Worm (Caenorhabditis elegans) whole organism, midembryonic: ENCODE results near the gene R05H10.1.

ENCODE experiments used
- T22C8.4 ChIP-seq: fragments of 200-800 bp; sonication (Bioruptor generic); IDR thresholded peaks from 2 replicates; pipeline ENCODE4 v1.3.6; 2022; ENCODE audit warnings: missing genetic modification characterization, missing compliant biosample characterization
- cog-1 ChIP-seq: sonication (generic microtip); optimal IDR thresholded peaks from 2 replicates; lab custom pipeline; 2016; ENCODE audit warnings: missing genetic modification characterization, missing compliant biosample characterization
- flt-1 ChIP-seq: fragments of 200-800 bp; sonication (Bioruptor generic); IDR thresholded peaks from 2 replicates; pipeline ENCODE4 v1.3.6; 2022; ENCODE audit warnings: missing genetic modification characterization, missing compliant biosample characterization
- klf-2 ChIP-seq: fragments of 200-800 bp; sonication (Bioruptor generic); conservative IDR thresholded peaks from 2 replicates; pipeline ENCODE4 v1.3.6; 2022; ENCODE audit warnings: missing genetic modification reagents, missing genetic modification characterization, missing compliant biosample characterization
- med-1 ChIP-seq: sonication (generic microtip); optimal IDR thresholded peaks from 2 replicates; lab custom pipeline; 2017; ENCODE audit warnings: missing genetic modification characterization, mild to moderate bottlenecking, missing compliant biosample characterization, antibody characterized with exemption, missing genetic modification reagents; ENCODE audit not compliant: insufficient read depth
- ref-1 ChIP-seq: fragments of 200-800 bp; sonication (Bioruptor generic); conservative IDR thresholded peaks from 2 replicates; pipeline ENCODE4 v1.3.6; 2022; ENCODE audit warnings: missing genetic modification reagents, missing genetic modification characterization, missing compliant biosample characterization
- tab-1 ChIP-seq: fragments of 200-800 bp; sonication (Bioruptor generic); IDR thresholded peaks from 2 replicates; pipeline ENCODE4 v1.3.6; 2022; ENCODE audit warnings: missing genetic modification characterization, missing compliant biosample characterization
- ztf-23 ChIP-seq: fragments of 200-800 bp; sonication (Bioruptor generic); IDR thresholded peaks from 2 replicates; pipeline ENCODE4 v1.3.6; 2022; ENCODE audit warnings: missing genetic modification reagents, missing genetic modification characterization, missing compliant biosample characterization
- ztf-29 ChIP-seq: fragments of 200-800 bp; sonication (Bioruptor generic); IDR thresholded peaks from 2 replicates; pipeline ENCODE4 v1.3.6; 2022; ENCODE audit warnings: missing genetic modification reagents, missing genetic modification characterization, missing compliant biosample characterization

Gene R05H10.1

DNA sequence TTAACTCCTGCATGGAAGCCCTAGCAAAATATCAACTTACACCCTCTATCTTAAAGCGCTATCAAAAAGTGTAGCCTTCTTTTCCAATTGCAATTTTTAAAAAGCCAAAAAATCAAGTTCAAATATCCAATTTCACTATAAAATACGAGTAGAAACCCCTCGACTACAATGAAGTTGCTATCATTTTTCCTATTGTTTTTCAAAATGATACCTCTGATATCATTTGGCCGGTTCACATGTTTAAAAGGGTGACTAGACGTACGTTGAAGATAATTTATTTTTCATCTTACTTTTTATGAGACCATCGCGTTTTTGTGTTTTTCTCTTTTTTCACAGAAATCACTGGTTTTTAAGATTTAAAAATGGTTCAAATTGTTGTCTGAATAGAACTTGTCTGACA is at the start of gene R05H10.1:
Gene R05H10.1 (plus strand): TSS at position 334 of the 400 bp plus-strand sequence.
- TF ChIP-seq cog-1 (tag; lab: Kevin White, UChicago): no peak
- no peak for TF ChIP-seq tab-1 (GFP tag; lab: Robert Waterston, UW)
- TF ChIP-seq med-1 (GFP tag; lab: Kevin White, UChicago): no peak
- no peak for TF ChIP-seq flt-1 (GFP tag; lab: Robert Waterston, UW)
- no peak for TF ChIP-seq T22C8.4
- no peak for TF ChIP-seq ztf-29 (GFP tag; lab: Robert Waterston, UW)
- TF ChIP-seq ref-1 (GFP tag; lab: Robert Waterston, UW): no peak
- TF ChIP-seq klf-2 (GFP tag; lab: Robert Waterston, UW): no peak
- TF ChIP-seq ztf-23 (GFP tag; lab: Robert Waterston, UW): no peak

DNA sequence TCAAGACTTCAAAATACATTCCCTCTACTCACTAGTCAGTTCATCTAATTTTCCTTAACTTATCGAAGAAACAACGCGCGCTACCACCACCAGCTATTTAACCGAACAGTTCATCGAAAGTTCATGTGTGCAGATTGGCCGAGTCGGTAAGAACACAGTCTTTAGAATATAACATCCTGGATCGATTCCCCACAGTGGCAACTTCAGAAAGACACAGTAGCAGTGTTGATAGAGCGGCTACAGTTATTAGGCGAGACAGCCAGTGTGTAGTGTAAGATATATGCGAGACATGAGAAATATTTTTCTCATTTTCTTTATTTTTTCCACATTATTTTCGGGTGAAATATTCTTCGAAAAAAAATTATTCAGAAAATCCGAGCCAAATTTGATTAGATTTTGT is 49.1 kb upstream of the R05H10.1 start:
- 0 out of 2 replicates have a peak, but pooled peaks have one; percentile 21 for TF ChIP-seq flt-1 (GFP tag; lab: Robert Waterston, UW)

DNA sequence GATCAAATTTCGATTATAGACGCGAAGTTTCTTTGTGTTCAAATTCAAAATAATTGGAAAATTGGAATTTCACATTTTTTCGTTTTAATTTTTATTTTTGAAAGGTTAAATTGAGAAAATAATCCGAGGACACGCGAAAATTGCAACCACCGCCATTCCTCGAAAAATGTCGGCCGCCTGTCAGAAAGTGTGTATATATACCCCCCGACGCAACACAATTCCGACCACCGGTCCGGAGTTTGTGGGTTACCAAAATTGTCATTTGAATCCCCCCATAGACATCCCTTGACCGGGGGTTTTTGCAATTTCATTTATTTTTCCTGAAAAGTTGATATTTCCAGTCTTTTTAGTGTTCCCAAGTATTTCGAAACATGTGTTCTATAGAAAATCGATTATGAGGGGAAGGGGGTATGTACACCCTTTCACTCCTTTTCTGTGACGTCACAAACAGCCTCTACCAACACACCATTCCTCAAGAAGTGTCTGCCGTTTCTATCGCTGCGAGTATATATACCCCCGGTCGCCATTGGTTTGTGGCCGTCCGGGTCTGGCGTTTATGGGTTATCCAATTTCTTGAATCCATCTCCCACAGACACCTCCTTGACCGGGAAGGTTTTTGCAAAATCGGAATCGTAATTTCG is 47.2 kb upstream of the R05H10.1 start, which contains the start of gene W01D2.3:
Gene W01D2.3 (minus strand): TSS at position 51 of the 641 bp plus-strand sequence.
- TF ChIP-seq flt-1 (GFP tag; lab: Robert Waterston, UW) (peak; percentile 93), ztf-29 (GFP tag; lab: Robert Waterston, UW) (peak; percentile 83), ref-1 (GFP tag; lab: Robert Waterston, UW) (peak; percentile 84), med-1 (GFP tag; lab: Kevin White, UChicago) (peak; percentile 66), tab-1 (GFP tag; lab: Robert Waterston, UW) (peak; percentile 90), cog-1 (tag; lab: Kevin White, UChicago) (peak; percentile 82), T22C8.4 (peak; percentile 87), klf-2 (GFP tag; lab: Robert Waterston, UW) (peak; percentile 86), ztf-23 (GFP tag; lab: Robert Waterston, UW) (peak; percentile 93)

DNA sequence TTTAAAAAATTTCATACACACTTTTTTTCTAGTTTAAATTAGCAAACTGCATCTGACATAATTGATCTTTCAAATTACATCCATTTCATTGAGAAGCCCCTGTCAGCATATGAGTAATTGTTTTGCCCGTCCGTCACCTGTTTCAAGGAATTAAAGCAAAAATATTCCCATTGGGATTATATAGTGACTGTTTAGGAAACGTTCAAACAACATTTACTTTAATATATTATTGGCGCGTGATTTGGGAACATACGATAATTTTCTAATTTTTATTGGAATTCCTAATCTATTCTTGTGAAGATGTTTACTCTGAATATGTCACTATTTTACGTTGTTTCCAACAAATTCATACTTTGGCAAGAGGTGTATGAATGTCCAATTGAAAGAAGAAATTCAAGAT is 45.9 kb upstream of the R05H10.1 start, which contains the start of gene srt-11:
Gene srt-11 (plus strand): TSS at position 301 of the 400 bp plus-strand sequence.
- no peak for TF ChIP-seq ref-1 (GFP tag; lab: Robert Waterston, UW)

- TF ChIP-seq cog-1 (tag; lab: Kevin White, UChicago) (no peak), tab-1 (GFP tag; lab: Robert Waterston, UW) (no peak), ref-1 (GFP tag; lab: Robert Waterston, UW) (no peak), ztf-23 (GFP tag; lab: Robert Waterston, UW) (no peak), ztf-29 (GFP tag; lab: Robert Waterston, UW) (no peak), med-1 (GFP tag; lab: Kevin White, UChicago) (no peak), T22C8.4 (no peak), klf-2 (GFP tag; lab: Robert Waterston, UW) (no peak), flt-1 (GFP tag; lab: Robert Waterston, UW) (no peak)
These were observed 42.9 kb upstream of the R05H10.1 start, which contains the start of gene W01D2.6 for ce11 chrII:14808686-14809085. Gene W01D2.6 (plus strand): TSS chrII:14808986.

- no peak for TF ChIP-seq T22C8.4
- TF ChIP-seq flt-1 (GFP tag; lab: Robert Waterston, UW): no peak
- no peak for TF ChIP-seq cog-1 (tag; lab: Kevin White, UChicago)
- TF ChIP-seq tab-1 (GFP tag; lab: Robert Waterston, UW): no peak
- TF ChIP-seq klf-2 (GFP tag; lab: Robert Waterston, UW): no peak
- no peak for TF ChIP-seq ztf-29 (GFP tag; lab: Robert Waterston, UW)
- TF ChIP-seq ztf-23 (GFP tag; lab: Robert Waterston, UW): no peak
- TF ChIP-seq ref-1 (GFP tag; lab: Robert Waterston, UW): no peak
- TF ChIP-seq med-1 (GFP tag; lab: Kevin White, UChicago): no peak
These were observed 41.0 kb upstream of the R05H10.1 start for ce11 chrII:14810609-14811008.

ce11 chrII:14811472-14811871 is 40.1 kb upstream of the R05H10.1 start:
- TF ChIP-seq T22C8.4: no peak

DNA sequence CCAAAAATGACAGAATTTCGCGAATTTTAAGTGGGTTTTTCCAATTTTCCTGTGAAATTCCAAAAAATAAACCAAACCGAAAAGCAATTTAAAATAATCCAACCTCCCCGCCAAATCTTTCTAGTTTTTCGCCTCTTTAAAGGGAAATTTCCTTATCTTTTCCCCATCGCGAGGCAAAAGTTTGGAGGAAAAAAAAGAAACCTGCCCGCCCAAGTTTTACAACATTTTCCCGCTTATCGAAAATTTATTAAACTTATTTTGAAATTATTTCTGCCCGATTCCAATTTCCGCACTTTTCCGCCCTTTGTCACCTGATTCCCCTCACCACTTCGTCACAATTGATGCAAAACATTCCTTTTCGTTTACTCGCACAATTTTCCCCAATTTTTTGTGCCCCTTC is 39.4 kb upstream of the R05H10.1 start, which contains the start of gene osta-3:
Gene osta-3 (plus strand): TSS at position 301 of the 400 bp plus-strand sequence.
- TF ChIP-seq cog-1 (tag; lab: Kevin White, UChicago) (no peak), T22C8.4 (no peak), klf-2 (GFP tag; lab: Robert Waterston, UW) (no peak), ref-1 (GFP tag; lab: Robert Waterston, UW) (no peak), ztf-29 (GFP tag; lab: Robert Waterston, UW) (no peak), tab-1 (GFP tag; lab: Robert Waterston, UW) (no peak), ztf-23 (GFP tag; lab: Robert Waterston, UW) (no peak)

- TF ChIP-seq klf-2 (GFP tag; lab: Robert Waterston, UW) (no peak), tab-1 (GFP tag; lab: Robert Waterston, UW) (no peak), cog-1 (tag; lab: Kevin White, UChicago) (no peak), flt-1 (GFP tag; lab: Robert Waterston, UW) (no peak), T22C8.4 (no peak), ref-1 (GFP tag; lab: Robert Waterston, UW) (no peak), ztf-23 (GFP tag; lab: Robert Waterston, UW) (no peak), med-1 (GFP tag; lab: Kevin White, UChicago) (no peak), ztf-29 (GFP tag; lab: Robert Waterston, UW) (no peak)
These were observed 39.0 kb upstream of the R05H10.1 start for ce11 chrII:14812661-14813060.

DNA sequence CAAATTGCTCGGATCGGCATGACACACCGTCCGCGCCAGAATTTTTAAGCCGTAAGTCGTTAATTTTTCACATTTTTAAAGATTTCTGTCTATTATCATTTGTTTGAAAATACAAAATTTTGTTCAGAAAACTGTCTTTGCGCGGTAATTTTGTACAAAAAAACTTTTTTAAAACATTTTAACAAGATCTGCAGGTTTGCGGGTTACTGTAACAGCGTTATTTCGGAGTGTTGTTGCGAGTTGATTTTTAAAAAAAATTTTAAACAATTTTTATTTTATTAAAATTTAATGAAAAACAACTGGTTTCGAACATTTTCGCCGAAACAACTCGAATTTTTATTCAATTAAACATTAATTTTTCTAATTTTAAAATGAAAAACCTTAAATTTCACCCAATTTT is 38.5 kb upstream of the R05H10.1 start:
- TF ChIP-seq T22C8.4 (no peak), ref-1 (GFP tag; lab: Robert Waterston, UW) (no peak), tab-1 (GFP tag; lab: Robert Waterston, UW) (no peak), klf-2 (GFP tag; lab: Robert Waterston, UW) (no peak), flt-1 (GFP tag; lab: Robert Waterston, UW) (no peak), ztf-23 (GFP tag; lab: Robert Waterston, UW) (no peak), ztf-29 (GFP tag; lab: Robert Waterston, UW) (no peak), cog-1 (tag; lab: Kevin White, UChicago) (no peak), med-1 (GFP tag; lab: Kevin White, UChicago) (no peak)
